Fruit fly (Drosophila melanogaster) whole organism, prepupa: ENCODE data around the gene Sas-4.

Source experiments
- Blimp-1 ChIP-seq: fragments of 200-800 bp; sonication (Bioruptor generic); optimal IDR thresholded peaks from 3 replicates; lab custom pipeline; 2017; ENCODE audit warnings: missing biosample characterization, missing genetic modification characterization, mild to moderate bottlenecking, moderate library complexity, missing genetic modification reagents
- CG10631 ChIP-seq: fragments of 200-800 bp; sonication (Bioruptor generic); optimal IDR thresholded peaks from 2 replicates; lab custom pipeline; 2016; ENCODE audit warnings: missing biosample characterization, missing genetic modification characterization
- CG11294 ChIP-seq: fragments of 200-800 bp; sonication (Bioruptor generic); IDR thresholded peaks from 2 replicates; pipeline ENCODE4 v1.3.6; 2022; ENCODE audit warnings: missing biosample characterization, missing genetic modification characterization
- CG11902 ChIP-seq: fragments of 200-800 bp; sonication (Bioruptor generic); optimal IDR thresholded peaks from 3 replicates; lab custom pipeline; 2016; ENCODE audit warnings: missing biosample characterization, missing genetic modification characterization
- CG15336 ChIP-seq: fragments of 200-800 bp; sonication (Bioruptor generic); IDR thresholded peaks from 2 replicates; pipeline ENCODE4 v1.3.6; 2022; ENCODE audit warnings: missing biosample characterization, missing genetic modification characterization
- CG32006 ChIP-seq: fragments of 200-800 bp; sonication (Bioruptor generic); optimal IDR thresholded peaks from 3 replicates; lab custom pipeline; 2017; ENCODE audit warnings: missing biosample characterization, mild to moderate bottlenecking, missing genetic modification characterization
- CG34406 ChIP-seq: fragments of 200-800 bp; sonication (Bioruptor generic); optimal IDR thresholded peaks from 3 replicates; lab custom pipeline; 2016; ENCODE audit warnings: missing biosample characterization, missing genetic modification characterization
- CG3919 ChIP-seq: fragments of 200-800 bp; sonication (Bioruptor generic); optimal IDR thresholded peaks from 3 replicates; lab custom pipeline; 2016; ENCODE audit warnings: missing biosample characterization, missing genetic modification characterization
- CG4318 ChIP-seq: fragments of 200-800 bp; sonication (Bioruptor generic); optimal IDR thresholded peaks from 3 replicates; lab custom pipeline; 2017; ENCODE audit warnings: missing biosample characterization, mild to moderate bottlenecking, missing genetic modification characterization
- CG6276 ChIP-seq: fragments of 200-800 bp; sonication (Bioruptor generic); optimal IDR thresholded peaks from 2 replicates; lab custom pipeline; 2017; ENCODE audit warnings: missing biosample characterization, mild to moderate bottlenecking, missing genetic modification characterization
- CG6792 ChIP-seq: fragments of 200-800 bp; sonication (Bioruptor generic); optimal IDR thresholded peaks from 3 replicates; lab custom pipeline; 2016; ENCODE audit warnings: missing biosample characterization, missing genetic modification characterization
- CG6808 ChIP-seq: fragments of 200-800 bp; sonication (Bioruptor generic); optimal IDR thresholded peaks from 3 replicates; lab custom pipeline; 2017; ENCODE audit warnings: missing biosample characterization, missing genetic modification characterization, mild to moderate bottlenecking, moderate library complexity, missing genetic modification reagents
- CG6854 ChIP-seq: fragments of 200-800 bp; sonication (Bioruptor generic); optimal IDR thresholded peaks from 2 replicates; lab custom pipeline; 2017; ENCODE audit warnings: missing biosample characterization, mild to moderate bottlenecking, missing genetic modification characterization
- CG7368 ChIP-seq: fragments of 200-800 bp; sonication (Bioruptor generic); optimal IDR thresholded peaks from 3 replicates; lab custom pipeline; 2016; ENCODE audit warnings: missing biosample characterization, missing genetic modification characterization
- CG8119 ChIP-seq: fragments of 200-800 bp; sonication (Bioruptor generic); IDR thresholded peaks from 3 replicates; pipeline ENCODE4 v1.3.6; 2022; ENCODE audit warnings: missing biosample characterization, missing genetic modification characterization
- CG8319 ChIP-seq: fragments of 200-800 bp; sonication (Bioruptor generic); optimal IDR thresholded peaks from 3 replicates; lab custom pipeline; 2016; ENCODE audit warnings: missing biosample characterization, missing genetic modification characterization
- CG8632 ChIP-seq: fragments of 200-800 bp; sonication (Bioruptor generic); optimal IDR thresholded peaks from 3 replicates; lab custom pipeline; 2016; ENCODE audit warnings: missing biosample characterization, missing genetic modification characterization
- CG9139 ChIP-seq: fragments of 200-800 bp; sonication (Bioruptor generic); optimal IDR thresholded peaks from 3 replicates; lab custom pipeline; 2017; ENCODE audit warnings: missing biosample characterization, mild to moderate bottlenecking, missing genetic modification characterization
- Eip75B ChIP-seq: fragments of 200-800 bp; sonication (Bioruptor generic); optimal IDR thresholded peaks from 3 replicates; lab custom pipeline; 2016; ENCODE audit warnings: missing biosample characterization, missing genetic modification characterization
- Eip78C ChIP-seq: fragments of 200-800 bp; sonication (Bioruptor generic); peaks from one replicate; lab custom pipeline; 2016; ENCODE audit warnings: missing biosample characterization, missing genetic modification characterization
- Eip93F ChIP-seq: fragments of 200-800 bp; sonication (Bioruptor generic); optimal IDR thresholded peaks from 2 replicates; lab custom pipeline; 2016; ENCODE audit warnings: missing biosample characterization, mild to moderate bottlenecking, missing genetic modification characterization
- Ets21C ChIP-seq: fragments of 200-800 bp; sonication (Bioruptor generic); optimal IDR thresholded peaks from 3 replicates; lab custom pipeline; 2016; ENCODE audit warnings: missing biosample characterization, missing genetic modification characterization
- Ets96B ChIP-seq: fragments of 200-800 bp; optimal IDR thresholded peaks from 2 replicates; lab custom pipeline; 2019; ENCODE audit warnings: missing biosample characterization, mild to moderate bottlenecking, missing genetic modification characterization, moderate library complexity
- Gug ChIP-seq: fragments of 200-800 bp; sonication (Bioruptor generic); IDR thresholded peaks from 2 replicates; pipeline ENCODE4 v1.3.6; 2022; ENCODE audit warnings: missing biosample characterization, missing genetic modification characterization
- Hr38 ChIP-seq: sonication (Bioruptor generic); optimal IDR thresholded peaks from 2 replicates; lab custom pipeline; 2016; ENCODE audit warnings: missing biosample characterization, missing genetic modification characterization
- Hr39 ChIP-seq: fragments of 200-800 bp; sonication (Bioruptor generic); optimal IDR thresholded peaks from 2 replicates; lab custom pipeline; 2016; ENCODE audit warnings: missing biosample characterization, missing genetic modification characterization
- Hr4 ChIP-seq: fragments of 200-800 bp; sonication (Bioruptor generic); optimal IDR thresholded peaks from 3 replicates; lab custom pipeline; 2016; ENCODE audit warnings: missing biosample characterization, missing genetic modification characterization
- Lpt ChIP-seq: fragments of 200-800 bp; sonication (Bioruptor generic); optimal IDR thresholded peaks from 3 replicates; lab custom pipeline; 2016; ENCODE audit warnings: missing biosample characterization, missing genetic modification characterization
- Met ChIP-seq: fragments of 200-800 bp; sonication (Bioruptor generic); optimal IDR thresholded peaks from 3 replicates; lab custom pipeline; 2016; ENCODE audit warnings: missing biosample characterization, missing genetic modification characterization
- Sox14 ChIP-seq: fragments of 200-800 bp; sonication (Bioruptor generic); optimal IDR thresholded peaks from 3 replicates; lab custom pipeline; 2016; ENCODE audit warnings: missing biosample characterization, missing genetic modification characterization
- acj6 ChIP-seq: fragments of 200-800 bp; sonication (Bioruptor generic); optimal IDR thresholded peaks from 3 replicates; lab custom pipeline; 2016; ENCODE audit warnings: missing biosample characterization, missing genetic modification characterization
- dsx ChIP-seq: fragments of 200-800 bp; optimal IDR thresholded peaks from 3 replicates; lab custom pipeline; 2019; ENCODE audit warnings: missing biosample characterization, mild to moderate bottlenecking, missing genetic modification characterization, moderate library complexity; ENCODE audit not compliant: poor library complexity, severe bottlenecking
- eg ChIP-seq: fragments of 200-800 bp; sonication (Bioruptor generic); IDR thresholded peaks from 3 replicates; pipeline ENCODE4 v1.3.6; 2022; ENCODE audit warnings: missing biosample characterization, missing genetic modification characterization
- fkh ChIP-seq: fragments of 200-800 bp; sonication (Bioruptor generic); optimal IDR thresholded peaks from 3 replicates; lab custom pipeline; 2017; ENCODE audit warnings: missing biosample characterization, mild to moderate bottlenecking, missing genetic modification characterization, moderate library complexity
- net ChIP-seq: fragments of 200-800 bp; sonication (Bioruptor generic); optimal IDR thresholded peaks from 3 replicates; lab custom pipeline; 2016; ENCODE audit warnings: missing biosample characterization, missing genetic modification characterization
- pdm3 ChIP-seq: fragments of 200-800 bp; sonication (Bioruptor generic); optimal IDR thresholded peaks from 3 replicates; lab custom pipeline; 2016; ENCODE audit warnings: missing biosample characterization, missing genetic modification characterization
- salr ChIP-seq, 2 experiments: fragments of 200-800 bp; sonication (Bioruptor generic); optimal IDR thresholded peaks; 3 replicates each; lab custom pipeline; 2016 to 2018; ENCODE audit warnings: missing biosample characterization in 2 of 2, missing genetic modification characterization in 2 of 2, mild to moderate bottlenecking in 1 of 2
- spab ChIP-seq: fragments of 200-800 bp; sonication (Bioruptor generic); optimal IDR thresholded peaks from 2 replicates; lab custom pipeline; 2017; ENCODE audit warnings: missing biosample characterization, mild to moderate bottlenecking, missing genetic modification characterization, missing genetic modification reagents
- ss ChIP-seq, 2 experiments: fragments of 200-800 bp; sonication (Bioruptor generic); optimal IDR thresholded peaks; 2 replicates in 1 of 2; 3 replicates in 1 of 2; lab custom pipeline; 2017 to 2018; ENCODE audit warnings: mild to moderate bottlenecking in 2 of 2, missing biosample characterization in 2 of 2, missing genetic modification characterization in 2 of 2, moderate library complexity in 1 of 2
- svp ChIP-seq: fragments of 200-800 bp; sonication (Bioruptor generic); peaks from one replicate; lab custom pipeline; 2016; ENCODE audit warnings: missing biosample characterization, missing genetic modification characterization
- vri ChIP-seq: fragments of 200-800 bp; sonication (Bioruptor generic); optimal IDR thresholded peaks from 3 replicates; lab custom pipeline; 2016; ENCODE audit warnings: missing biosample characterization, mild to moderate bottlenecking, missing genetic modification characterization

Gene Sas-4

DNA sequence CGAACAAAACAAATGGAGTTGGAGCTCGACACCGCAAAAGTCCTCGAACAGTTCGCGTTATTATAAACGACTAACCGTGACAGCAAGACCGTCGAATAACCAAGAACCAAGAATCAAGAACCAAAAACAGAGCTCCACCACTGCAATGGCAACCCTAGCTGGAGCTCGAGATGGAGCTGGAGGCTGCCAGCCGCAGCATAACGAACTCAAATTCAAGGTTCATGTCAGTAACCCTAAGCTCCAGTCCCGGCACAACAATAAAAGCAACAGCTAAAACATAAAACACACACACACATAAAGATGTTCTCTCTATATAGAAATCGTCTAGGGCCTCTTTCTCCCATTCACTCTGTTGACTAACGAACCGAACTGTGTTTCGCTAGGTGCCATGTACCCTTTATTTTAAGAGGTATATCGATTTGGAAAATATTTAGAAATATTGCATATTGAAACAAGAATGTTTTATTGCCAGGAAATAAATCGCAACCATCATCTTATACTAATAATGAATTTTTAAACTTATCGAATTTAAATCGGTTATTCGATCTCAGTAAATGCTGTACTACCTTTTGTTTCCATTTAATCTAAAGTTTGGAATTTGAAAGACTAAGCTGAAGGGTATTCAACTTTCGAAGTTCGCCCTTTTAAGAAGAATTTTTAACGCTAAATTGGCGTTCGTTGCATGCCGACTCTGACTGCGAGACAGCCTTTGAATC lies 20.4 kb downstream of the Sas-4 start (continued):
- peak; percentile 44 for TF ChIP-seq Hr39 (GFP tag; lab: Kevin White, UChicago)
- peak; percentile 50 for TF ChIP-seq CG15336
- TF ChIP-seq Eip93F: no peak
- no peak for TF ChIP-seq CG11294
- TF ChIP-seq CG6808 (GFP tag; lab: Kevin White, UChicago): peak; percentile 81
- peak; percentile 49 for TF ChIP-seq CG34406
- peak; percentile 86 to 87 for TF ChIP-seq ss (GFP tag; optimal IDR thresholded peaks at IDR 0.05; lab: Kevin White, UChicago)
- TF ChIP-seq CG7368: peak; percentile 34
- peak; percentile 47 for TF ChIP-seq Hr4 (GFP tag; lab: Kevin White, UChicago)
- no peak for TF ChIP-seq CG6854 (GFP tag; lab: Kevin White, UChicago)
- peak; percentile 50; the same call in 1 of the 3 replicates for TF ChIP-seq CG8119 (GFP tag; lab: Robert Waterston, UW)
- TF ChIP-seq fkh (GFP tag; lab: Kevin White, UChicago): no peak
- no peak for TF ChIP-seq Hr38 (GFP tag; lab: Kevin White, UChicago)
- TF ChIP-seq salr (GFP tag; optimal IDR thresholded peaks at IDR 0.05; lab: Kevin White, UChicago): peak; percentile 55 to 71
- TF ChIP-seq CG32006 (GFP tag; lab: Kevin White, UChicago): peak; percentile 55
- no peak for TF ChIP-seq svp
- TF ChIP-seq CG10631: peak; percentile 77
- no peak for TF ChIP-seq Blimp-1 (GFP tag; lab: Kevin White, UChicago)
- TF ChIP-seq CG8632 (GFP tag; lab: Kevin White, UChicago): peak; percentile 21
- no peak for TF ChIP-seq CG6276 (GFP tag; lab: Kevin White, UChicago)
- TF ChIP-seq Lpt (GFP tag; lab: Kevin White, UChicago): peak; percentile 53
- TF ChIP-seq Met (GFP tag; lab: Kevin White, UChicago): peak; percentile 58
- no peak for TF ChIP-seq CG4318
- TF ChIP-seq CG8319 (GFP tag; lab: Kevin White, UChicago): no peak
- TF ChIP-seq net: peak; percentile 51
- peak; percentile 71 for TF ChIP-seq spab (GFP tag; lab: Kevin White, UChicago)
- TF ChIP-seq dsx (GFP tag; lab: Kevin White, UChicago): peak; percentile 83
- TF ChIP-seq Ets96B (tag; lab: Kevin White, UChicago): peak; percentile 85
- TF ChIP-seq acj6 (GFP tag; lab: Kevin White, UChicago): peak; percentile 53
- peak; percentile 78 for TF ChIP-seq Eip75B (GFP tag; lab: Kevin White, UChicago)
- no peak for TF ChIP-seq CG11902
- peak; percentile 57 for TF ChIP-seq CG9139 (GFP tag; lab: Kevin White, UChicago)
- peak; percentile 47 for TF ChIP-seq CG6792 (GFP tag; lab: Kevin White, UChicago)
- no peak for TF ChIP-seq eg (GFP tag; lab: Robert Waterston, UW)
- TF ChIP-seq CG3919: peak; percentile 66
- TF ChIP-seq Sox14 (GFP tag; lab: Kevin White, UChicago): peak; percentile 79
- 0 out of 2 replicates have a peak, but pooled peaks have one; percentile 7 for TF ChIP-seq Gug (GFP tag; lab: Robert Waterston, UW)
- TF ChIP-seq pdm3 (GFP tag; lab: Kevin White, UChicago): peak; percentile 71

DNA sequence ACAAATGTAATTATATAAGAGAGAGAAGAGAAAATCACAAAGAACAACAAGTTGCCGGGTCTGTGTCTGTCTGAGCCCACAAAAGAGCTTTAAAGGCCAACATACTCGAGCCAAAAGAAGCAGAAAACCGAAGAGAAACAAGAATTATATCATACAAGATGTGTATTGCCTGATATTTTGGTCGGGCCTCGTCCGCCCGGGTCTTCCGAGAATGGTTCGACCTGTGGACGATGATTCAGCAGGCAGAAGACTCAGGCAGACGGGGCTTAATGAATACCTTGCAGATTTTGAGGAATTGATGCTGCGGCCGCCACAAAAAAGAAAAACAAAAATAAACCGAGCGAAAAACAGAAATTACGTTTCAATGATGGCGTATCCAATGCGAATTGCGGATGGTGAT lies 21.8 kb downstream of the Sas-4 start:
- no peak for TF ChIP-seq CG11294
- TF ChIP-seq Eip78C (GFP tag; lab: Kevin White, UChicago): peak; percentile 4
- peak; percentile 82 for TF ChIP-seq vri (GFP tag; lab: Kevin White, UChicago)
- TF ChIP-seq pdm3 (GFP tag; lab: Kevin White, UChicago): no peak
- no peak for TF ChIP-seq Ets21C (GFP tag; lab: Kevin White, UChicago)
- peak; percentile 9 for TF ChIP-seq CG6854 (GFP tag; lab: Kevin White, UChicago)
- TF ChIP-seq Ets96B (tag; lab: Kevin White, UChicago): no peak
- TF ChIP-seq CG9139 (GFP tag; lab: Kevin White, UChicago): no peak
